Worm (Caenorhabditis elegans): Measurements from ENCODE around the gene ZC155.4.
A peak's percentile ranks its signal among the peaks of the same experiment; 100 is the strongest.

- TF ChIP-seq lsy-2 (tag; optimal IDR thresholded peaks at IDR 0.05), result no peak
- no peak for TF ChIP-seq nhr-237 (tag; optimal IDR thresholded peaks at IDR 0.05)
- peak; percentile 66 for TF ChIP-seq ztf-4 (tag; optimal IDR thresholded peaks at IDR 0.05)
- TF ChIP-seq ama-1 (optimal IDR thresholded peaks at IDR 0.05), result peak; percentile 26
- TF ChIP-seq alr-1 (tag; optimal IDR thresholded peaks at IDR 0.05), result no peak
- no peak for TF ChIP-seq nhr-77 (tag; optimal IDR thresholded peaks at IDR 0.05)
- TF ChIP-seq elt-1 (tag; optimal IDR thresholded peaks at IDR 0.05), result no peak
- TF ChIP-seq nhr-11 (tag; optimal IDR thresholded peaks at IDR 0.05), result no peak
- no peak for TF ChIP-seq nhr-10 (tag; optimal IDR thresholded peaks at IDR 0.05)
- TF ChIP-seq nhr-23 (tag; optimal IDR thresholded peaks at IDR 0.05), result no peak
Observed at ce11 chrIII:5196298-5197045, 18.8 kb downstream of the ZC155.4 start.
